Worm (Caenorhabditis elegans) whole organism, L1 larva: Measurements from ENCODE around the gene evl-18.
A peak's percentile ranks its signal among the peaks of the same experiment; 100 is the strongest.

ENCODE experiments used
- C04F5.9 ChIP-seq: sonication (generic microtip); optimal IDR thresholded peaks from 2 replicates; lab custom pipeline; 2016; ENCODE audit warnings: missing genetic modification characterization, missing compliant biosample characterization
- F16B12.6 ChIP-seq: fragments of 150-350 bp; optimal IDR thresholded peaks from 2 replicates; lab custom pipeline; 2014; ENCODE audit warnings: missing biosample characterization, missing genetic modification characterization
- aha-1 ChIP-seq: fragments of 150-350 bp; optimal IDR thresholded peaks from 2 replicates; lab custom pipeline; 2014; ENCODE audit warnings: missing biosample characterization, missing genetic modification characterization
- alr-1 ChIP-seq: fragments of 200-800 bp; sonication (Bioruptor generic); optimal IDR thresholded peaks from 2 replicates; lab custom pipeline; 2018; ENCODE audit warnings: borderline replicate concordance, mild to moderate bottlenecking, missing genetic modification characterization, missing compliant biosample characterization
- aly-2 ChIP-seq: fragments of 150-350 bp; optimal IDR thresholded peaks from 2 replicates; lab custom pipeline; 2014; ENCODE audit warnings: missing biosample characterization, missing genetic modification characterization
- ceh-82 ChIP-seq, 3 experiments: fragments of 150-350 bp in 1 of 3; sonication (generic microtip) in 2 of 3; optimal IDR thresholded peaks; 2 replicates each; lab custom pipeline; 2014 to 2017; ENCODE audit warnings: missing biosample characterization in 3 of 3, missing genetic modification characterization in 3 of 3
- dpl-1 ChIP-seq, 3 experiments: fragments of 150-350 bp in 2 of 3; sonication (generic microtip) in 1 of 3; optimal IDR thresholded peaks; 2 replicates each; lab custom pipeline; 2014 to 2017; ENCODE audit warnings: missing biosample characterization in 3 of 3, missing genetic modification characterization in 3 of 3, missing genetic modification reagents in 3 of 3
- efl-1 ChIP-seq, 4 experiments: fragments of 150-350 bp; optimal IDR thresholded peaks in 3 of 4; peaks in 1 of 4; 1 replicate in 1 of 4; 2 replicates in 3 of 4; lab custom pipeline; 2014; ENCODE audit warnings: missing biosample characterization in 2 of 4, missing genetic modification characterization in 2 of 4, missing genetic modification reagents in 2 of 4
- elt-2 ChIP-seq: sonication (generic microtip); optimal IDR thresholded peaks from 2 replicates; lab custom pipeline; 2016; ENCODE audit warnings: missing genetic modification characterization, mild to moderate bottlenecking, inconsistent platforms, missing compliant biosample characterization, missing genetic modification reagents
- elt-3 ChIP-seq, 6 experiments: fragments of 150-350 bp in 1 of 6; sonication (generic microtip); optimal IDR thresholded peaks; 2 replicates each; lab custom pipeline; 2017 to 2018; ENCODE audit warnings: missing biosample characterization in 6 of 6, missing genetic modification characterization in 6 of 6, inconsistent platforms in 1 of 6
- ets-5 ChIP-seq: fragments of 200-800 bp; sonication (Bioruptor generic); IDR thresholded peaks from 2 replicates; pipeline ENCODE4 v1.3.6; 2022; ENCODE audit warnings: missing genetic modification characterization, missing compliant biosample characterization
- fkh-4 ChIP-seq: sonication (generic microtip); optimal IDR thresholded peaks from 2 replicates; lab custom pipeline; 2016; ENCODE audit warnings: missing compliant biosample characterization, missing genetic modification characterization, borderline replicate concordance
- jun-1 ChIP-seq: fragments of 150-350 bp; optimal IDR thresholded peaks from 2 replicates; lab custom pipeline; 2014; ENCODE audit warnings: missing biosample characterization, missing genetic modification reagents, missing genetic modification characterization
- lin-14 ChIP-seq: fragments of 200-800 bp; sonication (Bioruptor generic); optimal IDR thresholded peaks from 2 replicates; lab custom pipeline; 2018; ENCODE audit warnings: mild to moderate bottlenecking, missing genetic modification characterization, moderate library complexity, missing compliant biosample characterization
- lin-15B ChIP-seq: fragments of 150-350 bp; sonication (generic microtip); optimal IDR thresholded peaks from 3 replicates; lab custom pipeline; 2014; ENCODE audit warnings: missing biosample characterization, missing genetic modification characterization
- lin-35 ChIP-seq, 2 experiments: fragments of 150-350 bp; optimal IDR thresholded peaks; 2 replicates each; lab custom pipeline; 2014; ENCODE audit warnings: missing biosample characterization in 2 of 2, missing genetic modification characterization in 2 of 2, missing genetic modification reagents in 2 of 2
- lsy-2 ChIP-seq, 2 experiments: fragments of 150-350 bp; optimal IDR thresholded peaks; 2 replicates each; lab custom pipeline; 2014; ENCODE audit warnings: missing biosample characterization in 2 of 2, missing genetic modification characterization in 2 of 2
- mab-9 ChIP-seq: fragments of 200-800 bp; sonication (Bioruptor generic); IDR thresholded peaks from 2 replicates; pipeline ENCODE4 v1.3.6; 2022; ENCODE audit warnings: missing genetic modification reagents, missing genetic modification characterization, missing compliant biosample characterization
- mdl-1 ChIP-seq, 2 experiments: fragments of 150-350 bp; optimal IDR thresholded peaks; 2 replicates each; lab custom pipeline; 2014 to 2017; ENCODE audit warnings: missing biosample characterization in 2 of 2, missing genetic modification characterization in 2 of 2, inconsistent platforms in 1 of 2
- mep-1 ChIP-seq: fragments of 150-350 bp; optimal IDR thresholded peaks from 2 replicates; lab custom pipeline; 2014; ENCODE audit warnings: missing biosample characterization, missing genetic modification characterization
- nhr-19 ChIP-seq: fragments of 200-800 bp; sonication (Bioruptor generic); conservative IDR thresholded peaks from 2 replicates; pipeline ENCODE4 v1.3.6; 2022; ENCODE audit warnings: missing genetic modification characterization, missing compliant biosample characterization
- nhr-47 ChIP-seq: sonication (generic microtip); optimal IDR thresholded peaks from 2 replicates; lab custom pipeline; 2016; ENCODE audit warnings: mild to moderate bottlenecking, missing genetic modification characterization, moderate library complexity, missing compliant biosample characterization
- nhr-71 ChIP-seq: sonication (generic microtip); optimal IDR thresholded peaks from 2 replicates; lab custom pipeline; 2016; ENCODE audit warnings: mild to moderate bottlenecking, missing genetic modification characterization, moderate library complexity, missing compliant biosample characterization
- nhr-85 ChIP-seq: sonication (generic microtip); peaks from one replicate; lab custom pipeline; 2016; ENCODE audit warnings: missing genetic modification characterization, inconsistent platforms, missing compliant biosample characterization
- skn-1 ChIP-seq: fragments of 150-350 bp; optimal IDR thresholded peaks from 2 replicates; lab custom pipeline; 2014; ENCODE audit warnings: missing biosample characterization, missing genetic modification characterization
- snu-23 ChIP-seq: sonication (generic microtip); optimal IDR thresholded peaks from 2 replicates; lab custom pipeline; 2016; ENCODE audit warnings: missing genetic modification characterization, missing compliant biosample characterization
- tbx-2 ChIP-seq: sonication (generic microtip); optimal IDR thresholded peaks from 2 replicates; lab custom pipeline; 2016; ENCODE audit warnings: missing genetic modification characterization, missing compliant biosample characterization
- unc-130 ChIP-seq: fragments of 150-350 bp; optimal IDR thresholded peaks from 2 replicates; lab custom pipeline; 2017; ENCODE audit warnings: missing biosample characterization, missing genetic modification characterization, inconsistent platforms
- unc-62 ChIP-seq: fragments of 150-350 bp; optimal IDR thresholded peaks from 2 replicates; lab custom pipeline; 2014; ENCODE audit warnings: missing biosample characterization, missing genetic modification reagents, missing genetic modification characterization
- xbp-1 ChIP-seq: sonication (generic microtip); optimal IDR thresholded peaks from 2 replicates; lab custom pipeline; 2016; ENCODE audit warnings: missing genetic modification characterization, missing compliant biosample characterization
- zag-1 ChIP-seq: fragments of 150-350 bp; optimal IDR thresholded peaks from 2 replicates; lab custom pipeline; 2014; ENCODE audit warnings: missing biosample characterization, missing genetic modification characterization
- zip-4 ChIP-seq: fragments of 200-800 bp; sonication (Bioruptor generic); optimal IDR thresholded peaks from 2 replicates; lab custom pipeline; 2018; ENCODE audit warnings: mild to moderate bottlenecking, missing genetic modification characterization, moderate library complexity, missing compliant biosample characterization
- ztf-11 ChIP-seq, 2 experiments: sonication (generic microtip); optimal IDR thresholded peaks; 2 replicates each; lab custom pipeline; 2016 to 2017; ENCODE audit warnings: missing genetic modification characterization in 2 of 2, missing biosample characterization in 1 of 2, missing compliant biosample characterization in 1 of 2
- ztf-4 ChIP-seq: fragments of 150-350 bp; optimal IDR thresholded peaks from 2 replicates; lab custom pipeline; 2014; ENCODE audit warnings: missing biosample characterization, missing genetic modification characterization

The evl-18 gene

ce11 chrIII:3704967-3705366 lies 29.9 kb downstream of the evl-18 start, which contains the start of gene wdr-5.1:
wdr-5.1 (plus strand) TSS chrIII:3705285.
- TF ChIP-seq F16B12.6 (peak; percentile 88), lin-35 (GFP tag; optimal IDR thresholded peaks at IDR 0.05; lab: Kevin White, UChicago) (peak; percentile 21 to 47), snu-23 (GFP tag; lab: Kevin White, UChicago) (peak; percentile 46), nhr-71 (tag; lab: Kevin White, UChicago) (peak; percentile 54), nhr-85 (tag; lab: Kevin White, UChicago) (peak; percentile 26), ceh-82 (tag; optimal IDR thresholded peaks at IDR 0.05; lab: Kevin White, UChicago) (peak in 1 of 3 experiments; percentile 22), nhr-19 (GFP tag; lab: Robert Waterston, UW) (no peak), xbp-1 (tag; lab: Kevin White, UChicago) (peak; percentile 48), ets-5 (GFP tag; lab: Robert Waterston, UW) (no peak), lsy-2 (tag; optimal IDR thresholded peaks at IDR 0.05; lab: Kevin White, UChicago) (peak; percentile 31 to 62), dpl-1 (GFP tag; optimal IDR thresholded peaks at IDR 0.05; lab: Kevin White, UChicago) (peak in 2 of 3 experiments; percentile 37 to 60), efl-1 (optimal IDR thresholded peaks at IDR 0.05; lab: Kevin White, UChicago) (peak; percentile 34 to 53), efl-1 (GFP tag; optimal IDR thresholded peaks at IDR 0.05 in 1 of 2; lab: Kevin White, UChicago) (peak in 1 of 2 experiments; percentile 48), fkh-4 (tag; lab: Kevin White, UChicago) (no peak), nhr-47 (tag; lab: Kevin White, UChicago) (peak; percentile 22)

- no peak for TF ChIP-seq aha-1 (tag; lab: Kevin White, UChicago)
- TF ChIP-seq mab-9 (GFP tag; lab: Robert Waterston, UW) = no peak
- no peak for TF ChIP-seq efl-1 (optimal IDR thresholded peaks at IDR 0.05; lab: Kevin White, UChicago)
- peak; percentile 10 to 91 for TF ChIP-seq efl-1 (GFP tag; optimal IDR thresholded peaks at IDR 0.05 in 1 of 2; lab: Kevin White, UChicago)
- peak; percentile 87 for TF ChIP-seq skn-1
- TF ChIP-seq xbp-1 (tag; lab: Kevin White, UChicago) = peak; percentile 1
- no peak for TF ChIP-seq zag-1 (tag; lab: Kevin White, UChicago)
- peak; percentile 3 for TF ChIP-seq mep-1 (tag; lab: Kevin White, UChicago)
- TF ChIP-seq lin-15B (tag; lab: Kevin White, UChicago) = no peak
- no peak for TF ChIP-seq C04F5.9 (tag; lab: Kevin White, UChicago)
- TF ChIP-seq elt-3 (tag; optimal IDR thresholded peaks at IDR 0.05; lab: Kevin White, UChicago) = peak in 1 of 6 experiments; percentile 21
- no peak for TF ChIP-seq unc-62 (GFP tag; lab: Kevin White, UChicago)
- peak; percentile 15 to 56 for TF ChIP-seq lin-35 (GFP tag; optimal IDR thresholded peaks at IDR 0.05; lab: Kevin White, UChicago)
- peak in 2 of 3 experiments; percentile 6 to 31 for TF ChIP-seq ceh-82 (tag; optimal IDR thresholded peaks at IDR 0.05; lab: Kevin White, UChicago)
- TF ChIP-seq aly-2 (tag; lab: Kevin White, UChicago) = no peak
- TF ChIP-seq alr-1 (tag; lab: Kevin White, UChicago) = no peak
- peak in 1 of 3 experiments; percentile 28 for TF ChIP-seq dpl-1 (GFP tag; optimal IDR thresholded peaks at IDR 0.05; lab: Kevin White, UChicago)
- TF ChIP-seq zip-4 (GFP tag; lab: Kevin White, UChicago) = peak; percentile 30
- no peak for TF ChIP-seq ztf-4 (tag; lab: Kevin White, UChicago)
- peak; percentile 39 for TF ChIP-seq nhr-71 (tag; lab: Kevin White, UChicago)
- no peak for TF ChIP-seq ztf-11 (tag; optimal IDR thresholded peaks at IDR 0.05; lab: Kevin White, UChicago)
- peak; percentile 4 for TF ChIP-seq snu-23 (GFP tag; lab: Kevin White, UChicago)
- no peak for TF ChIP-seq elt-2 (tag; lab: Kevin White, UChicago)
- peak in 1 of 2 experiments; percentile 29 for TF ChIP-seq mdl-1 (tag; optimal IDR thresholded peaks at IDR 0.05; lab: Kevin White, UChicago)
- TF ChIP-seq lsy-2 (tag; optimal IDR thresholded peaks at IDR 0.05; lab: Kevin White, UChicago) = peak; percentile 28 to 32
- no peak for TF ChIP-seq unc-130 (tag; lab: Kevin White, UChicago)
- TF ChIP-seq lin-14 (GFP tag; lab: Kevin White, UChicago) = peak; percentile 66
- peak; percentile 17 for TF ChIP-seq jun-1 (tag; lab: Kevin White, UChicago)
- TF ChIP-seq tbx-2 (tag; lab: Kevin White, UChicago) = no peak
Measured at ce11 chrIII:3703397-3703796, 31.4 kb downstream of the evl-18 start, which contains the start of gene C14B1.3. C14B1.3 (plus strand) TSS chrIII:3703564.
